Worm (Caenorhabditis elegans) whole organism, L3 larva: ENCODE data around the gene clec-60.

Experiments
- ama-1 ChIP-seq: fragments of 150-350 bp; optimal IDR thresholded peaks from 2 replicates; lab custom pipeline; 2018
- elt-2 ChIP-seq: sonication (generic microtip); optimal IDR thresholded peaks from 2 replicates; lab custom pipeline; 2016; ENCODE audit warnings: missing genetic modification reagents, mild to moderate bottlenecking, missing genetic modification characterization, missing compliant biosample characterization
- hmg-11 ChIP-seq: sonication (generic microtip); optimal IDR thresholded peaks from 2 replicates; lab custom pipeline; 2016; ENCODE audit warnings: missing genetic modification characterization, missing compliant biosample characterization
- jun-1 ChIP-seq: fragments of 150-350 bp; optimal IDR thresholded peaks from 2 replicates; lab custom pipeline; 2014; ENCODE audit warnings: missing biosample characterization, missing genetic modification reagents, missing genetic modification characterization
- nhr-28 ChIP-seq: fragments of 150-350 bp; optimal IDR thresholded peaks from 2 replicates; lab custom pipeline; 2014; ENCODE audit warnings: missing biosample characterization, missing genetic modification characterization
- pha-4 ChIP-seq: fragments of 150-350 bp; optimal IDR thresholded peaks from 2 replicates; lab custom pipeline; 2014; ENCODE audit warnings: missing biosample characterization, missing genetic modification reagents, missing genetic modification characterization
- unc-62 ChIP-seq: fragments of 150-350 bp; sonication (generic microtip); optimal IDR thresholded peaks from 4 replicates; lab custom pipeline; 2014; ENCODE audit warnings: missing biosample characterization, missing genetic modification reagents, missing genetic modification characterization
- ztf-11 ChIP-seq: fragments of 150-350 bp; optimal IDR thresholded peaks from 2 replicates; lab custom pipeline; 2014; ENCODE audit warnings: missing biosample characterization, missing genetic modification characterization

ce11 chrII:10479348-10479747 is 2.3 kb downstream of the clec-60 start, which contains the start of gene clec-59:
- TF ChIP-seq pha-4 (tag; lab: Kevin White, UChicago) (no peak), ama-1 (lab: Kevin White, UChicago) (no peak), nhr-28 (tag; lab: Kevin White, UChicago) (no peak), ztf-11 (tag; lab: Kevin White, UChicago) (no peak), jun-1 (tag; lab: Kevin White, UChicago) (no peak), elt-2 (tag; lab: Kevin White, UChicago) (no peak), unc-62 (no peak), hmg-11 (tag; lab: Kevin White, UChicago) (no peak)
